Fruit fly (Drosophila melanogaster) whole organism, embryonic: Measurements from ENCODE around the gene Sf3b3.
A peak's percentile ranks its signal among the peaks of the same experiment; 100 is the strongest.

Experiments
- CG2875 ChIP-seq: fragments of 200-800 bp; sonication (Bioruptor generic); optimal IDR thresholded peaks from 2 replicates; lab custom pipeline; 2017; ENCODE audit warnings: missing biosample characterization, mild to moderate bottlenecking, missing genetic modification characterization, missing genetic modification reagents
- CG31388 ChIP-seq: fragments of 200-800 bp; sonication (Bioruptor generic); optimal IDR thresholded peaks from 2 replicates; lab custom pipeline; 2016; ENCODE audit warnings: missing biosample characterization, missing genetic modification characterization
- Dbx ChIP-seq: fragments of 200-800 bp; sonication (Bioruptor generic); IDR thresholded peaks from 3 replicates; pipeline ENCODE4 v1.3.6; 2022; ENCODE audit warnings: missing biosample characterization, missing genetic modification characterization
- Ets97D ChIP-seq: fragments of 200-800 bp; sonication (Bioruptor generic); optimal IDR thresholded peaks from 3 replicates; lab custom pipeline; 2016; ENCODE audit warnings: missing biosample characterization, missing genetic modification characterization
- Stat92E ChIP-seq, 3 experiments: fragments of >200 bp in 2 of 3; fragments of 200-800 bp in 1 of 3; sonication (Bioruptor generic) in 1 of 3; optimal IDR thresholded peaks; 2 replicates each; lab custom pipeline; 2017 to 2019; ENCODE audit warnings: missing biosample characterization in 3 of 3, missing genetic modification characterization in 3 of 3, mild to moderate bottlenecking in 1 of 3, moderate library complexity in 1 of 3

DNA sequence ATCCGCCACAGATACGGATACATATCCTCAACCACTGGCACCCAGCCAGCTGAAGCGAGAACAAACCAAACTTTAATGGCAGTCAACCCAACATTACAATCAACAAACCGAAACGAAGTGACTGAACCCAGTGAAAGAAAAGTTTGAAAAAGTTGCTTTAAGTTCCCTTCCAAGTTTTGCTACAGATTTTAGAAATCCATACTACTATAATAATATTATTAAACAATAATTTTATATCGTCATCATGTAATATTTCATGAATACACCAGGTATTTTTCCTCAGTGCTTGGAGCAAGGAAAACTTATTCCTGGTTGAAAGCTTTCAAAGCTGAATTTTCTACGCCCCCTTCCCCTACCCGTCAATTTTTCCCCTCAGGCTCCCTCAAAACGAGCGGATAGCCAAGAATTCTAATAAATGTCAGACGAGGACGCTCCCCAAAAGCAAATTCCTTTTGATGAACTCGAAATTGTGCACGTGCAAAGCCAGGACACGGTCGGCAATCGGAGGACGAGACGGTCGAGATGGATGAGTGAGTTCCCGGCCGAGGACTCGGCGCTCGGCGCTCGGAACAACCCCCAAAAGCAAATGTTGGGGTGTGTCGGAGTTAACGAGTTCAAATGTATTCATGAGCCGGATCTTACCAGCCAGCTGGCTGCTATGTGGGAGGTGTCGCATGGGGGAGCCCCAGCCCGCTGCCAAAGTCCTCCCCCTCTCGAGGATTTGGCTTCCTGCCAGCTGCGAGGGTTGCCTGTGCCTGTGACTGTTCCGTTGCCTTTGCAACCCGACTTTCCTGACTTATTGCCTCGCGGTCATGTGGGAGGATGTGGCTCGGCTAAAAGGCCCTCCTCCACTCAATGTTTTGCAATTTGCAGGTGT lies 36.0 kb downstream of the Sf3b3 start:
- TF ChIP-seq CG31388 (no peak), CG2875 (GFP tag; lab: Kevin White, UChicago) (peak; percentile 37), Ets97D (GFP tag; lab: Kevin White, UChicago) (no peak), Stat92E (GFP tag; optimal IDR thresholded peaks at IDR 0.05; lab: Kevin White, UChicago) (no peak), Dbx (peak; percentile 81)
